Worm (Caenorhabditis elegans) whole organism, late embryonic: ENCODE results near the gene C05C9.3.

Source experiments
- K09A11.1 ChIP-seq: sonication (generic microtip); optimal IDR thresholded peaks from 2 replicates; lab custom pipeline; 2017; ENCODE audit warnings: antibody characterized with exemption, mild to moderate bottlenecking, missing genetic modification characterization, missing compliant biosample characterization; ENCODE audit not compliant: insufficient read depth
- ama-1 ChIP-seq: fragments of 150-350 bp; optimal IDR thresholded peaks from 2 replicates; lab custom pipeline; 2014
- ceh-48 ChIP-seq: sonication (generic microtip); optimal IDR thresholded peaks from 2 replicates; lab custom pipeline; 2016; ENCODE audit warnings: missing genetic modification characterization, inconsistent platforms, missing compliant biosample characterization
- ets-4 ChIP-seq: sonication (generic microtip); optimal IDR thresholded peaks from 2 replicates; lab custom pipeline; 2016; ENCODE audit warnings: missing genetic modification characterization, missing compliant biosample characterization
- fkh-6 ChIP-seq: sonication (generic microtip); optimal IDR thresholded peaks from 2 replicates; lab custom pipeline; 2016; ENCODE audit warnings: missing genetic modification characterization, missing compliant biosample characterization
- nhr-11 ChIP-seq: fragments of 150-350 bp; optimal IDR thresholded peaks from 2 replicates; lab custom pipeline; 2014; ENCODE audit warnings: missing biosample characterization, missing genetic modification characterization
- pqm-1 ChIP-seq: sonication (generic microtip); optimal IDR thresholded peaks from 2 replicates; lab custom pipeline; 2016; ENCODE audit warnings: missing genetic modification characterization, missing compliant biosample characterization
- tbx-2 ChIP-seq: sonication (generic microtip); optimal IDR thresholded peaks from 2 replicates; lab custom pipeline; 2016; ENCODE audit warnings: missing genetic modification characterization, missing compliant biosample characterization
- unc-3 ChIP-seq, 2 experiments: fragments of 200-800 bp in 1 of 2; sonication (Bioruptor generic) in 1 of 2; sonication (generic microtip) in 1 of 2; conservative IDR thresholded peaks in 1 of 2; optimal IDR thresholded peaks in 1 of 2; 2 replicates each; pipeline versions ENCODE4 v1.3.6 to Lab custom; 2016 to 2022; ENCODE audit warnings: missing compliant biosample characterization in 2 of 2, missing genetic modification characterization in 2 of 2, missing genetic modification reagents in 1 of 2
- zip-5 ChIP-seq: sonication (generic microtip); optimal IDR thresholded peaks from 2 replicates; lab custom pipeline; 2016; ENCODE audit warnings: missing genetic modification characterization, missing compliant biosample characterization

DNA sequence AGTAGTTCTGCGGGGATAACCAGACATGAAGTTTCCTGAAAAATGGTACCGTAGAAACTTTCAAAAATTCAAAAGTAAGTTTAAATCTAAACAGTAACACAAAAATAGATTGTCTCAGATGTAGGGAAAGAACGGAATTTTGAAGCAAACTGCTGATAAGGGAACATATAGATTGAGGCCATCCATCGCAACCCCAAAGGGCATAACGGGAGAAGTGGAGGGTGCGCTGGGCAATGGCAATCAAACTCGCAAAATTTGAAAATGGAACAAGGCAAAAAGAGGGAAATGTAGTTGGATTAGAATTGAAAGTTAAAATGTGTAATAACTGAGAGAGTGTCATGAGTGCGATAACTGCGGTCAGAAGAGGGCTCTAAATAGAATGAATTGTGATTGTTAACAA, 49.4 kb downstream of the C05C9.3 start:
- TF ChIP-seq ama-1 (lab: Kevin White, UChicago) (no peak), pqm-1 (tag; lab: Kevin White, UChicago) (no peak), ets-4 (tag; lab: Kevin White, UChicago) (no peak), fkh-6 (tag; lab: Kevin White, UChicago) (no peak), nhr-11 (tag; lab: Kevin White, UChicago) (no peak), tbx-2 (tag; lab: Kevin White, UChicago) (no peak), zip-5 (tag; lab: Kevin White, UChicago) (no peak), unc-3 (GFP tag; conservative IDR thresholded peaks at IDR 0.05; lab: Robert Waterston, UW) (no peak), unc-3 (tag; optimal IDR thresholded peaks at IDR 0.05; lab: Kevin White, UChicago) (no peak), ceh-48 (tag; lab: Kevin White, UChicago) (no peak), K09A11.1 (no peak)
